Worm (Caenorhabditis elegans) whole organism, L3 larva: ENCODE measurements around the gene T16H12.9.

Experiments
- R02D3.7 ChIP-seq: fragments of 150-350 bp; optimal IDR thresholded peaks from 2 replicates; lab custom pipeline; 2014; ENCODE audit warnings: missing biosample characterization, missing genetic modification characterization
- ZK546.5 ChIP-seq: sonication (generic microtip); optimal IDR thresholded peaks from 2 replicates; lab custom pipeline; 2017; ENCODE audit warnings: missing biosample characterization, missing genetic modification characterization
- aly-2 ChIP-seq: fragments of 150-350 bp; optimal IDR thresholded peaks from 2 replicates; lab custom pipeline; 2014; ENCODE audit warnings: missing biosample characterization, missing genetic modification characterization
- ama-1 ChIP-seq: fragments of 150-350 bp; optimal IDR thresholded peaks from 2 replicates; lab custom pipeline; 2018
- ceh-28 ChIP-seq: fragments of 150-350 bp; optimal IDR thresholded peaks from 2 replicates; lab custom pipeline; 2014; ENCODE audit warnings: missing biosample characterization, missing genetic modification reagents, missing genetic modification characterization
- ceh-9 ChIP-seq: sonication (generic microtip); optimal IDR thresholded peaks from 2 replicates; lab custom pipeline; 2018; ENCODE audit warnings: missing biosample characterization, missing genetic modification characterization
- egl-5 ChIP-seq: fragments of 150-350 bp; optimal IDR thresholded peaks from 2 replicates; lab custom pipeline; 2017; ENCODE audit warnings: missing biosample characterization, missing genetic modification reagents, missing genetic modification characterization, inconsistent platforms
- elt-1 ChIP-seq: fragments of 150-350 bp; optimal IDR thresholded peaks from 2 replicates; lab custom pipeline; 2014; ENCODE audit warnings: missing biosample characterization, missing genetic modification characterization
- elt-2 ChIP-seq: sonication (generic microtip); optimal IDR thresholded peaks from 2 replicates; lab custom pipeline; 2016; ENCODE audit warnings: missing genetic modification reagents, mild to moderate bottlenecking, missing genetic modification characterization, missing compliant biosample characterization
- elt-3 ChIP-seq, 3 experiments: fragments of 150-350 bp in 1 of 3; sonication (generic microtip) in 2 of 3; optimal IDR thresholded peaks; 2 replicates in 2 of 3; 4 replicates in 1 of 3; lab custom pipeline; 2014 to 2017; ENCODE audit warnings: missing biosample characterization in 3 of 3, missing genetic modification characterization in 3 of 3
- fkh-2 ChIP-seq: fragments of 150-350 bp; optimal IDR thresholded peaks from 2 replicates; lab custom pipeline; 2014; ENCODE audit warnings: missing biosample characterization, missing genetic modification reagents, missing genetic modification characterization
- hmg-11 ChIP-seq: sonication (generic microtip); optimal IDR thresholded peaks from 2 replicates; lab custom pipeline; 2016; ENCODE audit warnings: missing genetic modification characterization, missing compliant biosample characterization
- lin-15B ChIP-seq: fragments of 150-350 bp; optimal IDR thresholded peaks from 2 replicates; lab custom pipeline; 2014; ENCODE audit warnings: missing biosample characterization, missing genetic modification characterization
- lin-39 ChIP-seq: fragments of 150-350 bp; optimal IDR thresholded peaks from 2 replicates; lab custom pipeline; 2018; ENCODE audit warnings: missing biosample characterization, missing genetic modification reagents, missing genetic modification characterization
- lsy-12 ChIP-seq: sonication (generic microtip); optimal IDR thresholded peaks from 2 replicates; lab custom pipeline; 2016; ENCODE audit warnings: mild to moderate bottlenecking, missing genetic modification characterization, missing compliant biosample characterization
- mml-1 ChIP-seq: fragments of 150-350 bp; sonication (generic microtip); optimal IDR thresholded peaks from 3 replicates; lab custom pipeline; 2014; ENCODE audit warnings: missing biosample characterization, missing genetic modification characterization
- nfya-1 ChIP-seq: sonication (generic microtip); optimal IDR thresholded peaks from 2 replicates; lab custom pipeline; 2017; ENCODE audit warnings: missing genetic modification characterization, mild to moderate bottlenecking, missing compliant biosample characterization, antibody characterized with exemption, moderate library complexity; ENCODE audit not compliant: insufficient read depth
- nhr-12 ChIP-seq: fragments of 150-350 bp; optimal IDR thresholded peaks from 2 replicates; lab custom pipeline; 2014; ENCODE audit warnings: missing biosample characterization, missing genetic modification characterization
- nhr-23 ChIP-seq: fragments of 150-350 bp; optimal IDR thresholded peaks from 2 replicates; lab custom pipeline; 2014; ENCODE audit warnings: missing biosample characterization, missing genetic modification reagents, missing genetic modification characterization
- nhr-25 ChIP-seq: sonication (generic microtip); optimal IDR thresholded peaks from 2 replicates; lab custom pipeline; 2017; ENCODE audit warnings: missing biosample characterization, missing genetic modification characterization
- nhr-43 ChIP-seq: sonication (generic microtip); optimal IDR thresholded peaks from 2 replicates; lab custom pipeline; 2016; ENCODE audit warnings: mild to moderate bottlenecking, missing genetic modification characterization, missing compliant biosample characterization; ENCODE audit not compliant: poor library complexity, severe bottlenecking
- pha-4 ChIP-seq: fragments of 150-350 bp; optimal IDR thresholded peaks from 2 replicates; lab custom pipeline; 2014; ENCODE audit warnings: missing biosample characterization, missing genetic modification reagents, missing genetic modification characterization
- pqm-1 ChIP-seq: fragments of 150-350 bp; optimal IDR thresholded peaks from 2 replicates; lab custom pipeline; 2017; ENCODE audit warnings: missing biosample characterization, missing genetic modification characterization, inconsistent platforms
- ztf-11 ChIP-seq: fragments of 150-350 bp; optimal IDR thresholded peaks from 2 replicates; lab custom pipeline; 2014; ENCODE audit warnings: missing biosample characterization, missing genetic modification characterization
- ztf-4 ChIP-seq: fragments of 150-350 bp; optimal IDR thresholded peaks from 2 replicates; lab custom pipeline; 2014; ENCODE audit warnings: missing biosample characterization, missing genetic modification characterization

T16H12.9 gene

ce11 chrIII:10118818-10119217 is 9.7 kb downstream of the T16H12.9 start, which contains the start of gene ZK1128.3:
TSS of gene ZK1128.3 (minus strand) at chrIII:10118918.
- TF ChIP-seq nhr-43 (no peak), elt-3 (tag; optimal IDR thresholded peaks at IDR 0.05; lab: Kevin White, UChicago) (no peak), elt-2 (tag; lab: Kevin White, UChicago) (no peak), R02D3.7 (no peak), ama-1 (lab: Kevin White, UChicago) (no peak), ztf-4 (no peak), nhr-12 (tag; lab: Kevin White, UChicago) (no peak), elt-1 (tag; lab: Kevin White, UChicago) (no peak), lsy-12 (tag; lab: Kevin White, UChicago) (no peak)

- TF ChIP-seq ceh-28 (tag; lab: Kevin White, UChicago) = peak; percentile 79
- peak; percentile 41 for TF ChIP-seq nfya-1 (tag; lab: Kevin White, UChicago)
- TF ChIP-seq pqm-1 (tag; lab: Kevin White, UChicago) = no peak
- TF ChIP-seq hmg-11 (tag; lab: Kevin White, UChicago) = peak; percentile 33
Measured at ce11 chrIII:10120076-10120831, 11.2 kb downstream of the T16H12.9 start, which contains the start of the genes gtf-2H3 and ham-3. TSS of gene gtf-2H3 (minus strand) at chrIII:10120148. TSS of gene ham-3 (plus strand) at chrIII:10120781.

- peak; percentile 51 for TF ChIP-seq nhr-43
- TF ChIP-seq R02D3.7 = peak; percentile 76
- no peak for TF ChIP-seq egl-5 (tag; lab: Kevin White, UChicago)
- peak; percentile 60 for TF ChIP-seq lin-15B
- TF ChIP-seq nfya-1 (tag; lab: Kevin White, UChicago) = peak; percentile 43
- TF ChIP-seq lin-39 (tag; lab: Kevin White, UChicago) = peak; percentile 9
Measured at ce11 chrIII:10123586-10124233, 14.6 kb downstream of the T16H12.9 start, which contains the start of gene ttll-4. TSS of gene ttll-4 (plus strand) at chrIII:10124183.

- TF ChIP-seq ZK546.5 (tag; lab: Kevin White, UChicago) = no peak
- TF ChIP-seq lin-39 (tag; lab: Kevin White, UChicago) = peak; percentile 74
- peak; percentile 11 for TF ChIP-seq elt-1 (tag; lab: Kevin White, UChicago)
- TF ChIP-seq pha-4 (tag; lab: Kevin White, UChicago) = no peak
- TF ChIP-seq, all 47 proteins: peak for 2
Measured at ce11 chrIII:10126375-10126774, 17.3 kb downstream of the T16H12.9 start.

ce11 chrIII:10132495-10133450 is 23.7 kb downstream of the T16H12.9 start:
- TF ChIP-seq ceh-28 (tag; lab: Kevin White, UChicago) (no peak), lin-39 (tag; lab: Kevin White, UChicago) (no peak), pha-4 (tag; lab: Kevin White, UChicago) (peak; percentile 79), ama-1 (lab: Kevin White, UChicago) (no peak), elt-2 (tag; lab: Kevin White, UChicago) (peak; percentile 72), elt-3 (tag; optimal IDR thresholded peaks at IDR 0.05; lab: Kevin White, UChicago) (no peak), mml-1 (no peak), R02D3.7 (no peak), ZK546.5 (tag; lab: Kevin White, UChicago) (no peak), fkh-2 (tag; lab: Kevin White, UChicago) (no peak), ztf-11 (tag; lab: Kevin White, UChicago) (no peak), aly-2 (tag; lab: Kevin White, UChicago) (no peak), nhr-25 (tag; lab: Kevin White, UChicago) (peak; percentile 30), ceh-9 (tag; lab: Kevin White, UChicago) (no peak), pqm-1 (tag; lab: Kevin White, UChicago) (peak; percentile 75), nhr-23 (tag; lab: Kevin White, UChicago) (peak; percentile 10), elt-1 (tag; lab: Kevin White, UChicago) (peak; percentile 79)
